Worm (Caenorhabditis elegans): ENCODE measurements around the gene fum-1.

ce11 chrIII:7494850-7495314, 29.5 kb downstream of the fum-1 start:
- TF ChIP-seq nhr-77 (tag; optimal IDR thresholded peaks at IDR 0.05) (no peak), egl-27 (tag; optimal IDR thresholded peaks at IDR 0.05) (no peak), fos-1 (tag; optimal IDR thresholded peaks at IDR 0.05) (no peak), skn-1 (tag; optimal IDR thresholded peaks at IDR 0.05) (no peak), dmd-4 (tag; optimal IDR thresholded peaks at IDR 0.05) (no peak), ama-1 (optimal IDR thresholded peaks at IDR 0.05) (no peak), snpc-4 (tag; optimal IDR thresholded peaks at IDR 0.05) (no peak)
